Fruit fly (Drosophila melanogaster) whole organism, embryonic: ENCODE results near the gene asl.

Experiments used
- CG12155 ChIP-seq: fragments of 200-800 bp; sonication (Bioruptor generic); optimal IDR thresholded peaks from 3 replicates; lab custom pipeline; 2016; ENCODE audit warnings: missing biosample characterization, missing genetic modification characterization
- CG13123 ChIP-seq: fragments of 200-800 bp; sonication (Bioruptor generic); optimal IDR thresholded peaks from 2 replicates; lab custom pipeline; 2016; ENCODE audit warnings: missing biosample characterization, missing genetic modification characterization
- CG13624 ChIP-seq: fragments of 200-800 bp; sonication (Bioruptor generic); optimal IDR thresholded peaks from 2 replicates; lab custom pipeline; 2016; ENCODE audit warnings: missing biosample characterization, missing genetic modification characterization
- CG13775 ChIP-seq: fragments of 200-800 bp; sonication (Bioruptor generic); optimal IDR thresholded peaks from 3 replicates; lab custom pipeline; 2017; ENCODE audit warnings: missing biosample characterization, mild to moderate bottlenecking, missing genetic modification characterization
- CG14050 ChIP-seq: fragments of 200-800 bp; sonication (Bioruptor generic); IDR thresholded peaks from 3 replicates; pipeline ENCODE4 v1.3.6; 2022; ENCODE audit warnings: missing biosample characterization, missing genetic modification characterization
- CG14965 ChIP-seq: fragments of 200-800 bp; sonication (Bioruptor generic); optimal IDR thresholded peaks from 2 replicates; lab custom pipeline; 2016; ENCODE audit warnings: missing biosample characterization, missing genetic modification characterization, borderline replicate concordance
- CG17802 ChIP-seq: fragments of 200-800 bp; sonication (Bioruptor generic); optimal IDR thresholded peaks from 2 replicates; lab custom pipeline; 2018; ENCODE audit warnings: missing biosample characterization, mild to moderate bottlenecking, missing genetic modification characterization, moderate library complexity
- CG2129 ChIP-seq: fragments of 200-800 bp; sonication (Bioruptor generic); IDR thresholded peaks from 2 replicates; pipeline ENCODE4 v1.3.6; 2022; ENCODE audit warnings: missing biosample characterization, missing genetic modification characterization; ENCODE audit not compliant: partially characterized antibody
- CG2199 ChIP-seq: fragments of 200-800 bp; sonication (Bioruptor generic); IDR thresholded peaks from 3 replicates; pipeline ENCODE4 v1.3.6; 2022; ENCODE audit warnings: missing biosample characterization, missing genetic modification characterization
- CG30431 ChIP-seq: fragments of 200-800 bp; sonication (Bioruptor generic); optimal IDR thresholded peaks from 2 replicates; lab custom pipeline; 2017; ENCODE audit warnings: missing biosample characterization, missing genetic modification characterization
- CG31365 ChIP-seq: fragments of 200-800 bp; sonication (Bioruptor generic); optimal IDR thresholded peaks from 2 replicates; lab custom pipeline; 2018; ENCODE audit warnings: missing biosample characterization, mild to moderate bottlenecking, missing genetic modification characterization
- CG3281 ChIP-seq: fragments of 200-800 bp; sonication (Bioruptor generic); optimal IDR thresholded peaks from 3 replicates; lab custom pipeline; 2017; ENCODE audit warnings: missing biosample characterization, mild to moderate bottlenecking, missing genetic modification characterization
- CG3407 ChIP-seq: fragments of 200-800 bp; sonication (Bioruptor generic); optimal IDR thresholded peaks from 2 replicates; lab custom pipeline; 2018; ENCODE audit warnings: missing biosample characterization, mild to moderate bottlenecking, missing genetic modification characterization
- CG4360 ChIP-seq: fragments of 200-800 bp; sonication (Bioruptor generic); IDR thresholded peaks from 2 replicates; pipeline ENCODE4 v1.3.6; 2022; ENCODE audit warnings: missing biosample characterization, missing genetic modification characterization
- CG4820 ChIP-seq: fragments of 200-800 bp; sonication (Bioruptor generic); optimal IDR thresholded peaks from 3 replicates; lab custom pipeline; 2016; ENCODE audit warnings: missing biosample characterization, missing genetic modification characterization
- CG4854 ChIP-seq: fragments of 200-800 bp; sonication (Bioruptor generic); optimal IDR thresholded peaks from 2 replicates; lab custom pipeline; 2016; ENCODE audit warnings: missing biosample characterization, missing genetic modification characterization, inconsistent platforms
- CG5180 ChIP-seq: fragments of 200-800 bp; sonication (Bioruptor generic); optimal IDR thresholded peaks from 3 replicates; lab custom pipeline; 2017; ENCODE audit warnings: missing biosample characterization, missing genetic modification characterization, mild to moderate bottlenecking, moderate library complexity, missing genetic modification reagents
- CG6254 ChIP-seq: fragments of 200-800 bp; sonication (Bioruptor generic); optimal IDR thresholded peaks from 3 replicates; lab custom pipeline; 2017; ENCODE audit warnings: mild to moderate bottlenecking, missing biosample characterization, missing genetic modification reagents, missing genetic modification characterization
- CG6272 ChIP-seq: fragments of 200-800 bp; sonication (Bioruptor generic); IDR thresholded peaks from 2 replicates; pipeline ENCODE4 v1.3.6; 2022; ENCODE audit warnings: missing biosample characterization, missing genetic modification characterization
- CG6689 ChIP-seq: fragments of 200-800 bp; sonication (Bioruptor generic); IDR thresholded peaks from 2 replicates; pipeline ENCODE4 v1.3.6; 2022; ENCODE audit warnings: missing biosample characterization, missing genetic modification characterization
- CG6765 ChIP-seq: fragments of 200-800 bp; sonication (Bioruptor generic); optimal IDR thresholded peaks from 3 replicates; lab custom pipeline; 2017; ENCODE audit warnings: missing biosample characterization, mild to moderate bottlenecking, missing genetic modification characterization
- CG6813 ChIP-seq: fragments of 200-800 bp; sonication (Bioruptor generic); optimal IDR thresholded peaks from 2 replicates; lab custom pipeline; 2017; ENCODE audit warnings: missing biosample characterization, missing genetic modification characterization, mild to moderate bottlenecking, moderate library complexity, missing genetic modification reagents
- CG7786 ChIP-seq: fragments of 200-800 bp; sonication (Bioruptor generic); optimal IDR thresholded peaks from 2 replicates; lab custom pipeline; 2016; ENCODE audit warnings: missing biosample characterization, missing genetic modification characterization
- CG8281 ChIP-seq: fragments of 200-800 bp; sonication (Bioruptor generic); optimal IDR thresholded peaks from 2 replicates; lab custom pipeline; 2018; ENCODE audit warnings: missing biosample characterization, mild to moderate bottlenecking, missing genetic modification characterization, moderate library complexity
- CG8359 ChIP-seq: fragments of 200-800 bp; sonication (Bioruptor generic); optimal IDR thresholded peaks from 2 replicates; lab custom pipeline; 2017; ENCODE audit warnings: missing biosample characterization, mild to moderate bottlenecking, missing genetic modification characterization, borderline replicate concordance
- Chrac-16 ChIP-seq: fragments of 200-800 bp; sonication (Bioruptor generic); optimal IDR thresholded peaks from 3 replicates; lab custom pipeline; 2016; ENCODE audit warnings: missing biosample characterization, missing genetic modification characterization
- Dll ChIP-seq: fragments of 200-800 bp; sonication (Bioruptor generic); IDR thresholded peaks from 4 replicates; pipeline ENCODE4 v1.3.6; 2022; ENCODE audit warnings: missing biosample characterization, missing genetic modification characterization; ENCODE audit not compliant: partially characterized antibody
- E2f2 ChIP-seq: fragments of 200-800 bp; sonication (Bioruptor generic); IDR thresholded peaks from 2 replicates; pipeline ENCODE4 v1.3.6; 2022; ENCODE audit warnings: missing biosample characterization, missing genetic modification characterization
- Fer3 ChIP-seq: fragments of 200-800 bp; sonication (Bioruptor generic); optimal IDR thresholded peaks from 2 replicates; lab custom pipeline; 2018; ENCODE audit warnings: missing biosample characterization, mild to moderate bottlenecking, missing genetic modification characterization, moderate library complexity
- H15 ChIP-seq: fragments of 200-800 bp; sonication (Bioruptor generic); IDR thresholded peaks from 3 replicates; pipeline ENCODE4 v1.3.6; 2022; ENCODE audit warnings: missing biosample characterization, missing genetic modification characterization
- MTF-1 ChIP-seq: fragments of 200-800 bp; sonication (Bioruptor generic); optimal IDR thresholded peaks from 2 replicates; lab custom pipeline; 2018; ENCODE audit warnings: missing biosample characterization, mild to moderate bottlenecking, missing genetic modification characterization, borderline replicate concordance
- Taf1 ChIP-seq: fragments of 200-800 bp; sonication (Bioruptor generic); IDR thresholded peaks from 2 replicates; pipeline ENCODE4 v1.3.6; 2022; ENCODE audit warnings: missing biosample characterization, missing genetic modification characterization
- YL-1 ChIP-seq: fragments of 200-800 bp; sonication (Bioruptor generic); optimal IDR thresholded peaks from 3 replicates; lab custom pipeline; 2017; ENCODE audit warnings: missing biosample characterization, mild to moderate bottlenecking, missing genetic modification characterization
- chinmo ChIP-seq: fragments of 200-800 bp; sonication (Bioruptor generic); IDR thresholded peaks from 4 replicates; pipeline ENCODE4 v1.3.6; 2022; ENCODE audit warnings: missing biosample characterization, missing genetic modification characterization; ENCODE audit not compliant: partially characterized antibody
- ci ChIP-seq: fragments of 200-800 bp; sonication (Bioruptor generic); IDR thresholded peaks from 3 replicates; pipeline ENCODE4 v1.3.6; 2022; ENCODE audit warnings: missing biosample characterization, missing genetic modification characterization
- crc ChIP-seq: fragments of 200-800 bp; sonication (Bioruptor generic); optimal IDR thresholded peaks from 2 replicates; lab custom pipeline; 2016; ENCODE audit warnings: missing biosample characterization, missing genetic modification characterization
- da ChIP-seq: fragments of 200-800 bp; sonication (Bioruptor generic); optimal IDR thresholded peaks from 2 replicates; lab custom pipeline; 2016; ENCODE audit warnings: missing biosample characterization, missing genetic modification characterization
- danr ChIP-seq: fragments of 200-800 bp; sonication (Bioruptor generic); IDR thresholded peaks from 2 replicates; pipeline ENCODE4 v1.3.6; 2022; ENCODE audit warnings: missing biosample characterization, missing genetic modification characterization
- grau ChIP-seq: fragments of 200-800 bp; optimal IDR thresholded peaks from 3 replicates; lab custom pipeline; 2019; ENCODE audit warnings: missing biosample characterization, mild to moderate bottlenecking, missing genetic modification characterization, moderate library complexity
- grn ChIP-seq: fragments of 200-800 bp; sonication (Bioruptor generic); optimal IDR thresholded peaks from 3 replicates; lab custom pipeline; 2017; ENCODE audit warnings: missing biosample characterization, missing genetic modification characterization
- lab ChIP-seq: fragments of 200-800 bp; sonication (Bioruptor generic); optimal IDR thresholded peaks from 3 replicates; lab custom pipeline; 2017; ENCODE audit warnings: missing biosample characterization, missing genetic modification characterization, mild to moderate bottlenecking, moderate library complexity, missing genetic modification reagents
- mam ChIP-seq: fragments of 200-800 bp; sonication (Bioruptor generic); optimal IDR thresholded peaks from 3 replicates; lab custom pipeline; 2016; ENCODE audit warnings: missing biosample characterization, missing genetic modification characterization
- pros ChIP-seq: fragments of 200-800 bp; sonication (Bioruptor generic); optimal IDR thresholded peaks from 3 replicates; lab custom pipeline; 2019; ENCODE audit warnings: missing biosample characterization, mild to moderate bottlenecking, missing genetic modification characterization, moderate library complexity
- pzg ChIP-seq: fragments of 200-800 bp; sonication (Bioruptor generic); optimal IDR thresholded peaks from 3 replicates; lab custom pipeline; 2018; ENCODE audit warnings: missing biosample characterization, mild to moderate bottlenecking, missing genetic modification characterization, moderate library complexity
- repo ChIP-seq: fragments of 200-800 bp; sonication (Bioruptor generic); optimal IDR thresholded peaks from 2 replicates; lab custom pipeline; 2016; ENCODE audit warnings: missing biosample characterization, missing genetic modification characterization
- sob ChIP-seq: fragments of 200-800 bp; sonication (Bioruptor generic); IDR thresholded peaks from 2 replicates; pipeline ENCODE4 v1.3.6; 2022; ENCODE audit warnings: missing biosample characterization, missing genetic modification characterization
- tgo ChIP-seq: fragments of 200-800 bp; sonication (Bioruptor generic); IDR thresholded peaks from 3 replicates; pipeline ENCODE4 v1.3.6; 2022; ENCODE audit warnings: missing biosample characterization, missing genetic modification characterization
- unc-4 ChIP-seq: fragments of 200-800 bp; sonication (Bioruptor generic); IDR thresholded peaks from 2 replicates; pipeline ENCODE4 v1.3.6; 2022; ENCODE audit warnings: missing biosample characterization, missing genetic modification characterization; ENCODE audit not compliant: partially characterized antibody

The asl gene

DNA sequence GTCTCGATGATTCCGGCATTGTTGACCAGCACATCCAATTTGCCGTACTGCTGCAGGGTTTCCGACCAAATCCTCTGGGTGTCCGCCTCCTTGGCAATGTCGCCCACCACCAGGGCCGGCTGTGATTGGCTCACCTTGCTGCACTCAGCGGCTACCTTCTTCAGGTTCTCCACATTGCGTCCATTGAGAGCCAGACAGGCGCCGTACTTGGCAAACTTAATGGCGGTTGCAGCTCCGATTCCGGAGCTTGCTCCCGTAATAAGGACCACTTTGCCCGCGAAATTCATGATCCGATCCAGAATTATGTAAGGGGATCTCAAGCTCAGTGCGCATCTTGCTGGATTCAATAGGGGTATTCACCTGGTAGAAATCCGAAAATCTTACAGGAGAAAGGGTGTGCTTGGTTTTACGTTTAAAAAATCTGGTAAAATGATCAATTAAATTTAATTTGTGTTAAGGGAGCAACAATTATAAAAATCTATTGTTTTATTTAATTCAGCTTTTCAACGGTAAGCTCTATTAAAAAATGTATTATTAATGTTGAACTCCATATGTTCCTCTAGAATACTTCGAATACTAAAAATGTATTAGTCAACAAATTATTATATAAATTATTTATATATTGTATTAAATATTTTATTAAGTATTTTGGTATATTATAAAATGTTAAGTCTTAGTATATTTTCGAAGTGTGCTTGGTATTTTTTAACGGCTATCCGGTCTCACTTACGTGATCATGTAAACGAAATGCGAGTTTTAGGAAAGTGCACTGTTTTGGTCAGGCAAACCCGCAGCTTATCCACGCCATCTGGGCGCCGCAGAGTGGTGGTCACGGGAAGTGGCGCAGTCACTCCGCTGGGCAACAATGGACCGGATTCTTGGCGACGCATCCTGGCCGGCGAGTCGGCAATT, 30.4 kb upstream of the asl start, which contains the start of the genes CG31548 and CG12170 (continued):
- TF ChIP-seq crc (GFP tag; lab: Kevin White, UChicago) (no peak), CG14965 (GFP tag; lab: Kevin White, UChicago) (no peak), E2f2 (GFP tag; lab: Robert Waterston, UW) (no peak; the same call in 1 of the 2 replicates), CG3281 (peak; percentile 40), CG4854 (peak; percentile 11), ci (peak; percentile 72), YL-1 (GFP tag; lab: Kevin White, UChicago) (peak; percentile 15), CG6813 (no peak), CG6689 (GFP tag; lab: Robert Waterston, UW) (peak; percentile 58; the same call in 1 of the 2 replicates), CG13624 (GFP tag; lab: Kevin White, UChicago) (peak; percentile 32), CG4360 (GFP tag; lab: Robert Waterston, UW) (no peak), grn (no peak), CG17802 (no peak), CG13775 (GFP tag; lab: Kevin White, UChicago) (peak; percentile 62), CG2129 (GFP tag; lab: Robert Waterston, UW) (no peak), Taf1 (GFP tag; lab: Robert Waterston, UW) (no peak), CG8359 (GFP tag; lab: Kevin White, UChicago) (no peak), pzg (GFP tag; lab: Kevin White, UChicago) (peak; percentile 15), da (GFP tag; lab: Kevin White, UChicago) (no peak), Dll (GFP tag; lab: Robert Waterston, UW) (no peak), MTF-1 (no peak), sob (GFP tag; lab: Robert Waterston, UW) (0 out of 2 replicates have a peak, but pooled peaks have one; percentile 15), CG31365 (tag; lab: Kevin White, UChicago) (no peak), H15 (GFP tag; lab: Robert Waterston, UW) (no peak), CG12155 (GFP tag; lab: Kevin White, UChicago) (peak; percentile 31), tgo (GFP tag; lab: Robert Waterston, UW) (peak; percentile 43; the same call in 2 of the 3 replicates), CG6765 (GFP tag; lab: Kevin White, UChicago) (no peak), mam (GFP tag; lab: Kevin White, UChicago) (peak; percentile 36), CG6272 (GFP tag; lab: Robert Waterston, UW) (no peak), Chrac-16 (GFP tag; lab: Kevin White, UChicago) (peak; percentile 39), CG14050 (GFP tag; lab: Robert Waterston, UW) (no peak), chinmo (GFP tag; lab: Robert Waterston, UW) (no peak), CG5180 (GFP tag; lab: Kevin White, UChicago) (no peak), CG8281 (tag; lab: Kevin White, UChicago) (no peak), CG30431 (GFP tag; lab: Kevin White, UChicago) (no peak), CG13123 (GFP tag; lab: Kevin White, UChicago) (no peak), CG6254 (GFP tag; lab: Kevin White, UChicago) (no peak), Fer3 (tag; lab: Kevin White, UChicago) (peak; percentile 45), pros (no peak), lab (GFP tag; lab: Kevin White, UChicago) (no peak), repo (GFP tag; lab: Kevin White, UChicago) (no peak), danr (GFP tag; lab: Robert Waterston, UW) (no peak), CG4820 (GFP tag; lab: Kevin White, UChicago) (peak; percentile 31), unc-4 (GFP tag; lab: Robert Waterston, UW) (no peak), CG3407 (GFP tag; lab: Kevin White, UChicago) (no peak), grau (peak; percentile 62), CG7786 (GFP tag; lab: Kevin White, UChicago) (peak; percentile 7), CG2199 (GFP tag; lab: Robert Waterston, UW) (no peak)
